Worm (Caenorhabditis elegans) whole organism, young adult: Measurements from ENCODE around the gene E02H1.6.

Source experiments
- B0336.3 ChIP-seq: fragments of 200-800 bp; sonication (Bioruptor generic); IDR thresholded peaks from 2 replicates; pipeline ENCODE4 v1.3.6; 2022; ENCODE audit warnings: missing genetic modification characterization, missing compliant biosample characterization
- D2030.7 ChIP-seq: fragments of 200-800 bp; sonication (Bioruptor generic); IDR thresholded peaks from 2 replicates; pipeline ENCODE4 v1.3.6; 2022; ENCODE audit warnings: missing genetic modification reagents, missing genetic modification characterization, missing compliant biosample characterization
- F33H1.4 ChIP-seq: fragments of 200-800 bp; sonication (Bioruptor generic); IDR thresholded peaks from 2 replicates; pipeline ENCODE4 v1.3.6; 2022; ENCODE audit warnings: missing genetic modification reagents, missing genetic modification characterization, missing compliant biosample characterization
- F39B2.1 ChIP-seq: fragments of 200-800 bp; sonication (Bioruptor generic); IDR thresholded peaks from 2 replicates; pipeline ENCODE4 v1.3.6; 2022; ENCODE audit warnings: missing genetic modification reagents, missing genetic modification characterization, missing compliant biosample characterization
- F55B11.4 ChIP-seq: sonication (generic microtip); optimal IDR thresholded peaks from 2 replicates; lab custom pipeline; 2016; ENCODE audit warnings: missing compliant biosample characterization, missing genetic modification characterization, borderline replicate concordance; ENCODE audit not compliant: insufficient read depth
- F57A8.1 ChIP-seq: fragments of 200-800 bp; sonication (Bioruptor generic); optimal IDR thresholded peaks from 2 replicates; lab custom pipeline; 2018; ENCODE audit warnings: mild to moderate bottlenecking, missing genetic modification characterization, moderate library complexity, missing compliant biosample characterization
- ama-1 ChIP-seq, 3 experiments: fragments of 150-350 bp in 1 of 3; sonication (generic microtip) in 2 of 3; optimal IDR thresholded peaks; 2 replicates each; lab custom pipeline; 2014 to 2018; ENCODE audit warnings: missing biosample characterization in 2 of 3, missing genetic modification characterization in 2 of 3, missing genetic modification reagents in 2 of 3
- aptf-3 ChIP-seq: fragments of 200-800 bp; sonication (Bioruptor generic); IDR thresholded peaks from 2 replicates; pipeline ENCODE4 v1.3.6; 2022; ENCODE audit warnings: missing genetic modification characterization, missing compliant biosample characterization
- ceh-79 ChIP-seq: sonication (generic microtip); optimal IDR thresholded peaks from 2 replicates; lab custom pipeline; 2017; ENCODE audit warnings: mild to moderate bottlenecking, missing genetic modification characterization, missing compliant biosample characterization
- dox-1 ChIP-seq: fragments of 200-800 bp; sonication (Bioruptor generic); IDR thresholded peaks from 2 replicates; pipeline ENCODE4 v1.3.6; 2022; ENCODE audit warnings: missing genetic modification reagents, missing genetic modification characterization, missing compliant biosample characterization
- egrh-3 ChIP-seq: fragments of 200-800 bp; sonication (Bioruptor generic); IDR thresholded peaks from 2 replicates; pipeline ENCODE4 v1.3.6; 2022; ENCODE audit warnings: missing genetic modification reagents, missing genetic modification characterization, missing compliant biosample characterization
- hmg-1.2 ChIP-seq: fragments of 200-800 bp; sonication (Bioruptor generic); IDR thresholded peaks from 2 replicates; pipeline ENCODE4 v1.3.6; 2022; ENCODE audit warnings: missing genetic modification reagents, missing genetic modification characterization, missing compliant biosample characterization
- hsf-1 ChIP-seq: fragments of 200-800 bp; sonication (Bioruptor generic); IDR thresholded peaks from 2 replicates; pipeline ENCODE4 v1.3.6; 2022; ENCODE audit warnings: missing genetic modification reagents, missing genetic modification characterization, missing compliant biosample characterization
- let-526 ChIP-seq: fragments of 200-800 bp; sonication (Bioruptor generic); IDR thresholded peaks from 2 replicates; pipeline ENCODE4 v1.3.6; 2022; ENCODE audit warnings: missing genetic modification reagents, missing genetic modification characterization, missing compliant biosample characterization
- let-607 ChIP-seq, 2 experiments: fragments of 200-800 bp in 1 of 2; sonication (Bioruptor generic) in 1 of 2; sonication (generic microtip) in 1 of 2; optimal IDR thresholded peaks; 2 replicates each; lab custom pipeline; 2016 to 2018; ENCODE audit warnings: mild to moderate bottlenecking in 2 of 2, missing compliant biosample characterization in 2 of 2, missing genetic modification characterization in 2 of 2, moderate library complexity in 2 of 2, missing genotype in 1 of 2
- lin-40 ChIP-seq: sonication (generic microtip); optimal IDR thresholded peaks from 2 replicates; lab custom pipeline; 2016; ENCODE audit warnings: missing genetic modification characterization, mild to moderate bottlenecking, missing compliant biosample characterization, missing genotype, missing genetic modification reagents
- lir-1 ChIP-seq: fragments of 200-800 bp; sonication (Bioruptor generic); conservative IDR thresholded peaks from 2 replicates; pipeline ENCODE4 v1.3.6; 2022; ENCODE audit warnings: missing genetic modification reagents, missing genetic modification characterization, missing compliant biosample characterization
- madf-3 ChIP-seq: fragments of 200-800 bp; sonication (Bioruptor generic); IDR thresholded peaks from 2 replicates; pipeline ENCODE4 v1.3.6; 2022; ENCODE audit warnings: missing genetic modification reagents, missing genetic modification characterization, missing compliant biosample characterization
- madf-6 ChIP-seq: fragments of 200-800 bp; sonication (Bioruptor generic); IDR thresholded peaks from 2 replicates; pipeline ENCODE4 v1.3.6; 2022; ENCODE audit warnings: missing genetic modification reagents, missing genetic modification characterization, missing compliant biosample characterization
- madf-8 ChIP-seq: fragments of 200-800 bp; sonication (Bioruptor generic); conservative IDR thresholded peaks from 2 replicates; pipeline ENCODE4 v1.3.6; 2022; ENCODE audit warnings: missing genetic modification reagents, missing genetic modification characterization, missing compliant biosample characterization
- nfyb-1 ChIP-seq: fragments of 200-800 bp; sonication (Bioruptor generic); IDR thresholded peaks from 2 replicates; pipeline ENCODE4 v1.3.6; 2022; ENCODE audit warnings: missing genetic modification reagents, missing genetic modification characterization, missing compliant biosample characterization
- nhr-120 ChIP-seq: fragments of 200-800 bp; sonication (Bioruptor generic); IDR thresholded peaks from 2 replicates; pipeline ENCODE4 v1.3.6; 2022; ENCODE audit warnings: missing genetic modification characterization, missing compliant biosample characterization
- nhr-80 ChIP-seq: sonication (generic microtip); optimal IDR thresholded peaks from 2 replicates; lab custom pipeline; 2016; ENCODE audit warnings: missing genetic modification characterization, missing compliant biosample characterization
- nhr-90 ChIP-seq: sonication (generic microtip); optimal IDR thresholded peaks from 2 replicates; lab custom pipeline; 2016; ENCODE audit warnings: missing genotype, mild to moderate bottlenecking, missing genetic modification characterization, missing compliant biosample characterization
- pbrm-1 ChIP-seq: fragments of 200-800 bp; sonication (Bioruptor generic); IDR thresholded peaks from 2 replicates; pipeline ENCODE4 v1.3.6; 2022; ENCODE audit warnings: missing genetic modification reagents, missing genetic modification characterization, missing compliant biosample characterization
- pha-4 ChIP-seq: fragments of 150-350 bp; sonication (generic microtip); optimal IDR thresholded peaks from 2 replicates; lab custom pipeline; 2014; ENCODE audit warnings: missing biosample characterization, missing genetic modification reagents, missing genetic modification characterization
- rpc-1 ChIP-seq, 2 experiments: fragments of 150-350 bp in 1 of 2; sonication (generic microtip) in 1 of 2; optimal IDR thresholded peaks; 2 replicates each; lab custom pipeline; 2014 to 2018; ENCODE audit warnings: missing biosample characterization in 1 of 2, missing genetic modification characterization in 1 of 2, missing genetic modification reagents in 1 of 2, missing genotype in 1 of 2
- snpc-3.4 ChIP-seq: sonication (generic microtip); optimal IDR thresholded peaks from 2 replicates; lab custom pipeline; 2017; ENCODE audit warnings: missing genetic modification characterization, mild to moderate bottlenecking, missing compliant biosample characterization, antibody characterized with exemption, moderate library complexity, missing genotype, missing genetic modification reagents
- somi-1 ChIP-seq: fragments of 200-800 bp; sonication (Bioruptor generic); optimal IDR thresholded peaks from 2 replicates; lab custom pipeline; 2018; ENCODE audit warnings: mild to moderate bottlenecking, missing genetic modification characterization, missing compliant biosample characterization
- ztf-22 ChIP-seq: fragments of 200-800 bp; sonication (Bioruptor generic); optimal IDR thresholded peaks from 2 replicates; lab custom pipeline; 2018; ENCODE audit warnings: mild to moderate bottlenecking, missing genetic modification characterization, moderate library complexity, missing compliant biosample characterization
- ztf-28 ChIP-seq: fragments of 200-800 bp; sonication (Bioruptor generic); IDR thresholded peaks from 2 replicates; pipeline ENCODE4 v1.3.6; 2022; ENCODE audit warnings: missing genetic modification reagents, missing genetic modification characterization, missing compliant biosample characterization
- ztf-6 ChIP-seq: fragments of 200-800 bp; sonication (Bioruptor generic); IDR thresholded peaks from 2 replicates; pipeline ENCODE4 v1.3.6; 2022; ENCODE audit warnings: missing genetic modification reagents, missing genetic modification characterization, missing compliant biosample characterization

The E02H1.6 gene

ce11 chrII:9633956-9634560 lies 37.6 kb downstream of the E02H1.6 start:
- TF ChIP-seq hsf-1 (GFP tag; lab: Robert Waterston, UW), result peak; percentile 95
- TF ChIP-seq aptf-3 (GFP tag; lab: Robert Waterston, UW), result 0 out of 2 replicates have a peak, but pooled peaks have one; percentile 22
- TF ChIP-seq D2030.7 (GFP tag; lab: Robert Waterston, UW), result peak; percentile 21; the same call in 1 of the 2 replicates
- TF ChIP-seq F33H1.4 (GFP tag; lab: Robert Waterston, UW), result peak; percentile 60
- TF ChIP-seq madf-6 (GFP tag; lab: Robert Waterston, UW), result peak; percentile 28
- TF ChIP-seq dox-1 (GFP tag; lab: Robert Waterston, UW), result peak; percentile 33; the same call in 1 of the 2 replicates
- TF ChIP-seq madf-3 (GFP tag; lab: Robert Waterston, UW), result peak; percentile 70; the same call in 1 of the 2 replicates
- TF ChIP-seq egrh-3 (GFP tag; lab: Robert Waterston, UW), result peak; percentile 14; the same call in 1 of the 2 replicates

ce11 chrII:9636300-9636699 lies 39.8 kb downstream of the E02H1.6 start, which contains the start of gene ZK1307.7:
TSS of gene ZK1307.7 (plus strand) at chrII:9636600.
- TF ChIP-seq ama-1 (optimal IDR thresholded peaks at IDR 0.05; lab: Kevin White, UChicago) (no peak), ama-1 (GFP tag; optimal IDR thresholded peaks at IDR 0.05; lab: Kevin White, UChicago) (no peak), pbrm-1 (GFP tag; lab: Robert Waterston, UW) (no peak), let-526 (GFP tag; lab: Robert Waterston, UW) (no peak), F57A8.1 (no peak), rpc-1 (optimal IDR thresholded peaks at IDR 0.05; lab: Kevin White, UChicago) (no peak), rpc-1 (tag; optimal IDR thresholded peaks at IDR 0.05; lab: Kevin White, UChicago) (no peak), pha-4 (tag; lab: Kevin White, UChicago) (no peak), madf-8 (GFP tag; lab: Robert Waterston, UW) (no peak), ztf-6 (GFP tag; lab: Robert Waterston, UW) (no peak), ceh-79 (tag; lab: Kevin White, UChicago) (no peak), lin-40 (tag; lab: Kevin White, UChicago) (no peak), snpc-3.4 (tag; lab: Kevin White, UChicago) (no peak), nfyb-1 (no peak)

ce11 chrII:9644438-9644837 lies 47.9 kb downstream of the E02H1.6 start, which contains the start of gene fzr-1:
TSS of gene fzr-1 (minus strand) at chrII:9644466.
- TF ChIP-seq F55B11.4 (tag; lab: Kevin White, UChicago) (no peak), hmg-1.2 (no peak), nhr-120 (no peak)

- TF ChIP-seq pbrm-1 (GFP tag; lab: Robert Waterston, UW) (no peak), B0336.3 (GFP tag; lab: Robert Waterston, UW) (no peak), lir-1 (GFP tag; lab: Robert Waterston, UW) (no peak), ztf-22 (GFP tag; lab: Kevin White, UChicago) (no peak), let-607 (tag; optimal IDR thresholded peaks at IDR 0.05; lab: Kevin White, UChicago) (no peak), nhr-80 (tag; lab: Kevin White, UChicago) (peak; percentile 50), F39B2.1 (no peak), madf-6 (GFP tag; lab: Robert Waterston, UW) (0 out of 2 replicates have a peak, but pooled peaks have one; percentile 31), ztf-28 (GFP tag; lab: Robert Waterston, UW) (no peak), nhr-90 (tag; lab: Kevin White, UChicago) (no peak), somi-1 (no peak), let-526 (GFP tag; lab: Robert Waterston, UW) (no peak)
Measured at ce11 chrII:9644940-9645634, 48.6 kb downstream of the E02H1.6 start.
